Fruit fly (Drosophila melanogaster) whole organism, embryonic: ENCODE measurements around the gene Atx-1.

Experiments
- ATbp ChIP-seq: fragments of 200-800 bp; sonication (Bioruptor generic); optimal IDR thresholded peaks from 2 replicates; lab custom pipeline; 2017; ENCODE audit warnings: missing biosample characterization, mild to moderate bottlenecking, missing genetic modification characterization, missing genetic modification reagents
- Antp ChIP-seq: fragments of 200-800 bp; sonication (Bioruptor generic); optimal IDR thresholded peaks from 3 replicates; lab custom pipeline; 2016; ENCODE audit warnings: missing biosample characterization, missing genetic modification characterization
- Asciz ChIP-seq: fragments of 200-800 bp; sonication (Bioruptor generic); optimal IDR thresholded peaks from 2 replicates; lab custom pipeline; 2017; ENCODE audit warnings: missing biosample characterization, mild to moderate bottlenecking, missing genetic modification characterization, missing genetic modification reagents
- CG10147 ChIP-seq: fragments of 200-800 bp; sonication (Bioruptor generic); optimal IDR thresholded peaks from 2 replicates; lab custom pipeline; 2019; ENCODE audit warnings: missing biosample characterization, mild to moderate bottlenecking, missing genetic modification characterization, moderate library complexity
- CG10274 ChIP-seq: fragments of 200-800 bp; sonication (Bioruptor generic); optimal IDR thresholded peaks from 3 replicates; lab custom pipeline; 2017; ENCODE audit warnings: missing biosample characterization, mild to moderate bottlenecking, missing genetic modification characterization
- CG11247 ChIP-seq: fragments of 200-800 bp; sonication (Bioruptor generic); IDR thresholded peaks from 2 replicates; pipeline ENCODE4 v1.3.6; 2022; ENCODE audit warnings: missing biosample characterization, missing genetic modification characterization
- CG13424 ChIP-seq: fragments of 200-800 bp; sonication (Bioruptor generic); optimal IDR thresholded peaks from 2 replicates; lab custom pipeline; 2019; ENCODE audit warnings: missing biosample characterization, mild to moderate bottlenecking, missing genetic modification characterization, moderate library complexity
- CG14710 ChIP-seq: fragments of 200-800 bp; sonication (Bioruptor generic); optimal IDR thresholded peaks from 3 replicates; lab custom pipeline; 2019; ENCODE audit warnings: missing biosample characterization, mild to moderate bottlenecking, missing genetic modification characterization, moderate library complexity
- CG15696 ChIP-seq: fragments of 200-800 bp; sonication (Bioruptor generic); optimal IDR thresholded peaks from 2 replicates; lab custom pipeline; 2019; ENCODE audit warnings: missing biosample characterization, mild to moderate bottlenecking, missing genetic modification characterization, moderate library complexity
- CG1603 ChIP-seq: fragments of 200-800 bp; sonication (Bioruptor generic); optimal IDR thresholded peaks from 2 replicates; lab custom pipeline; 2019; ENCODE audit warnings: missing biosample characterization, mild to moderate bottlenecking, missing genetic modification characterization, moderate library complexity
- CG17385 ChIP-seq: fragments of 200-800 bp; sonication (Bioruptor generic); optimal IDR thresholded peaks from 3 replicates; lab custom pipeline; 2018; ENCODE audit warnings: missing biosample characterization, mild to moderate bottlenecking, missing genetic modification characterization
- CG18011 ChIP-seq: fragments of 200-800 bp; sonication (Bioruptor generic); optimal IDR thresholded peaks from 2 replicates; lab custom pipeline; 2017; ENCODE audit warnings: missing biosample characterization, missing genetic modification characterization, mild to moderate bottlenecking, moderate library complexity, missing genotype
- CG2129 ChIP-seq: fragments of 200-800 bp; sonication (Bioruptor generic); IDR thresholded peaks from 2 replicates; pipeline ENCODE4 v1.3.6; 2022; ENCODE audit warnings: missing biosample characterization, missing genetic modification characterization; ENCODE audit not compliant: partially characterized antibody
- CG30020 ChIP-seq: fragments of 200-800 bp; optimal IDR thresholded peaks from 2 replicates; lab custom pipeline; 2019; ENCODE audit warnings: missing biosample characterization, mild to moderate bottlenecking, missing genetic modification characterization, moderate library complexity
- CG33213 ChIP-seq: fragments of 200-800 bp; sonication (Bioruptor generic); optimal IDR thresholded peaks from 3 replicates; lab custom pipeline; 2016; ENCODE audit warnings: missing biosample characterization, missing genetic modification characterization
- CG6765 ChIP-seq: fragments of 200-800 bp; sonication (Bioruptor generic); optimal IDR thresholded peaks from 3 replicates; lab custom pipeline; 2017; ENCODE audit warnings: missing biosample characterization, mild to moderate bottlenecking, missing genetic modification characterization
- CG7372 ChIP-seq: fragments of 200-800 bp; sonication (Bioruptor generic); IDR thresholded peaks from 2 replicates; pipeline ENCODE4 v1.3.6; 2022; ENCODE audit warnings: missing biosample characterization, missing genetic modification characterization
- CG9817 ChIP-seq: fragments of 200-800 bp; sonication (Bioruptor generic); optimal IDR thresholded peaks from 2 replicates; lab custom pipeline; 2018; ENCODE audit warnings: missing biosample characterization, mild to moderate bottlenecking, missing genetic modification characterization, moderate library complexity
- CG9932 ChIP-seq: fragments of 200-800 bp; sonication (Bioruptor generic); IDR thresholded peaks from 2 replicates; pipeline ENCODE4 v1.3.6; 2022; ENCODE audit warnings: missing biosample characterization, missing genetic modification characterization
- D19A ChIP-seq: fragments of 200-800 bp; optimal IDR thresholded peaks from 3 replicates; lab custom pipeline; 2019; ENCODE audit warnings: missing biosample characterization, mild to moderate bottlenecking, missing genetic modification characterization, moderate library complexity
- Dip2 ChIP-seq: fragments of 200-800 bp; sonication (Bioruptor generic); IDR thresholded peaks from 2 replicates; pipeline ENCODE4 v1.3.6; 2022; ENCODE audit warnings: missing biosample characterization, missing genetic modification characterization
- Dip3 ChIP-seq: fragments of 200-800 bp; sonication (Bioruptor generic); optimal IDR thresholded peaks from 3 replicates; lab custom pipeline; 2016; ENCODE audit warnings: missing biosample characterization, missing genetic modification characterization
- Dp ChIP-seq: fragments of 200-800 bp; sonication (Bioruptor generic); optimal IDR thresholded peaks from 2 replicates; lab custom pipeline; 2018; ENCODE audit warnings: missing biosample characterization, mild to moderate bottlenecking, missing genetic modification characterization, moderate library complexity
- HLH4C ChIP-seq: fragments of 200-800 bp; sonication (Bioruptor generic); IDR thresholded peaks from 3 replicates; pipeline ENCODE4 v1.3.6; 2022; ENCODE audit warnings: missing biosample characterization, missing genetic modification characterization; ENCODE audit not compliant: partially characterized antibody
- HLH54F ChIP-seq: fragments of 200-800 bp; sonication (Bioruptor generic); optimal IDR thresholded peaks from 3 replicates; lab custom pipeline; 2016; ENCODE audit warnings: missing biosample characterization, missing genetic modification characterization
- Hmr ChIP-seq: fragments of 200-800 bp; sonication (Bioruptor generic); optimal IDR thresholded peaks from 3 replicates; lab custom pipeline; 2017; ENCODE audit warnings: mild to moderate bottlenecking, missing biosample characterization, missing genetic modification reagents, missing genetic modification characterization
- Med ChIP-seq: fragments of 200-800 bp; sonication (Bioruptor generic); peaks from one replicate; lab custom pipeline; 2016; ENCODE audit warnings: missing biosample characterization, missing genetic modification characterization, mild to moderate bottlenecking, inconsistent platforms, moderate library complexity
- NFAT ChIP-seq: fragments of 200-800 bp; sonication (Bioruptor generic); IDR thresholded peaks from 2 replicates; pipeline ENCODE4 v1.3.6; 2022; ENCODE audit warnings: missing biosample characterization, missing genetic modification characterization
- Pdp1 ChIP-seq, 2 experiments: fragments of 200-800 bp; sonication (Bioruptor generic); optimal IDR thresholded peaks; 3 replicates each; lab custom pipeline; 2016; ENCODE audit warnings: missing biosample characterization in 2 of 2, missing genetic modification characterization in 2 of 2, mild to moderate bottlenecking in 1 of 2, moderate library complexity in 1 of 2
- chn ChIP-seq: fragments of 200-800 bp; sonication (Bioruptor generic); optimal IDR thresholded peaks from 2 replicates; lab custom pipeline; 2016; ENCODE audit warnings: missing biosample characterization, missing genetic modification characterization
- ci ChIP-seq: fragments of 200-800 bp; sonication (Bioruptor generic); IDR thresholded peaks from 3 replicates; pipeline ENCODE4 v1.3.6; 2022; ENCODE audit warnings: missing biosample characterization, missing genetic modification characterization
- crol ChIP-seq: fragments of 200-800 bp; sonication (Bioruptor generic); IDR thresholded peaks from 2 replicates; pipeline ENCODE4 v1.3.6; 2022; ENCODE audit warnings: missing biosample characterization, missing genetic modification characterization
- dan ChIP-seq: fragments of 200-800 bp; sonication (Bioruptor generic); IDR thresholded peaks from 2 replicates; pipeline ENCODE4 v1.3.6; 2022; ENCODE audit warnings: missing biosample characterization, missing genetic modification characterization
- fd102C ChIP-seq: fragments of 200-800 bp; sonication (Bioruptor generic); optimal IDR thresholded peaks from 2 replicates; lab custom pipeline; 2018; ENCODE audit warnings: missing biosample characterization, mild to moderate bottlenecking, missing genetic modification characterization, moderate library complexity
- grau ChIP-seq: fragments of 200-800 bp; optimal IDR thresholded peaks from 3 replicates; lab custom pipeline; 2019; ENCODE audit warnings: missing biosample characterization, mild to moderate bottlenecking, missing genetic modification characterization, moderate library complexity
- gsb ChIP-seq: fragments of 200-800 bp; sonication (Bioruptor generic); IDR thresholded peaks from 2 replicates; pipeline ENCODE4 v1.3.6; 2022; ENCODE audit warnings: missing biosample characterization, missing genetic modification characterization
- hkb ChIP-seq, 2 experiments: fragments of 200-800 bp in 1 of 2; fragments of >200 bp in 1 of 2; sonication (Bioruptor generic) in 1 of 2; IDR thresholded peaks in 1 of 2; optimal IDR thresholded peaks in 1 of 2; 2 replicates each; pipeline versions ENCODE4 v1.3.6 to Lab custom; 2017 to 2022; ENCODE audit warnings: missing biosample characterization in 1 of 2, missing genetic modification characterization in 1 of 2
- mirr ChIP-seq: fragments of 200-800 bp; sonication (Bioruptor generic); optimal IDR thresholded peaks from 3 replicates; lab custom pipeline; 2018; ENCODE audit warnings: missing biosample characterization, mild to moderate bottlenecking, missing genetic modification characterization
- nom ChIP-seq: fragments of 200-800 bp; sonication (Bioruptor generic); optimal IDR thresholded peaks from 2 replicates; lab custom pipeline; 2017; ENCODE audit warnings: missing biosample characterization, missing genetic modification characterization, mild to moderate bottlenecking, moderate library complexity, missing genetic modification reagents
- oc ChIP-seq: fragments of 200-800 bp; sonication (Bioruptor generic); optimal IDR thresholded peaks from 2 replicates; lab custom pipeline; 2018; ENCODE audit warnings: missing biosample characterization, mild to moderate bottlenecking, missing genetic modification characterization, moderate library complexity
- peb ChIP-seq: fragments of 200-800 bp; sonication (Bioruptor generic); IDR thresholded peaks from 2 replicates; pipeline ENCODE4 v1.3.6; 2022; ENCODE audit warnings: missing biosample characterization, missing genetic modification characterization
- run ChIP-seq: fragments of 200-800 bp; sonication (Bioruptor generic); optimal IDR thresholded peaks from 3 replicates; lab custom pipeline; 2018; ENCODE audit warnings: missing biosample characterization, mild to moderate bottlenecking, missing genetic modification characterization
- slp2 ChIP-seq: fragments of 200-800 bp; sonication (Bioruptor generic); optimal IDR thresholded peaks from 2 replicates; lab custom pipeline; 2016; ENCODE audit warnings: missing biosample characterization, missing genetic modification characterization
- stc ChIP-seq: fragments of 200-800 bp; sonication (Bioruptor generic); IDR thresholded peaks from 2 replicates; pipeline ENCODE4 v1.3.6; 2022; ENCODE audit warnings: missing biosample characterization, missing genetic modification characterization
- trh ChIP-seq: fragments of 200-800 bp; sonication (Bioruptor generic); optimal IDR thresholded peaks from 2 replicates; lab custom pipeline; 2016; ENCODE audit warnings: missing biosample characterization, missing genetic modification characterization
- unpg ChIP-seq: fragments of 200-800 bp; sonication (Bioruptor generic); optimal IDR thresholded peaks from 3 replicates; lab custom pipeline; 2018; ENCODE audit warnings: missing biosample characterization, mild to moderate bottlenecking, missing genetic modification characterization, moderate library complexity
- yki ChIP-seq: fragments of >200 bp; optimal IDR thresholded peaks from 3 replicates; lab custom pipeline; 2018
- z ChIP-seq: fragments of 200-800 bp; sonication (Bioruptor generic); IDR thresholded peaks from 3 replicates; pipeline ENCODE4 v1.3.6; 2022; ENCODE audit warnings: missing biosample characterization, missing genetic modification characterization

Gene Atx-1

dm6 chrX:6804485-6805295, 18.3 kb upstream of the Atx-1 start (continued):
- TF ChIP-seq CG7372 (GFP tag; lab: Robert Waterston, UW) (peak; percentile 79), CG1603 (peak; percentile 91), slp2 (GFP tag; lab: Kevin White, UChicago) (peak; percentile 53), CG13424 (tag; lab: Kevin White, UChicago) (peak; percentile 70), crol (GFP tag; lab: Robert Waterston, UW) (peak; percentile 47; the same call in 1 of the 2 replicates), fd102C (peak; percentile 51), CG9932 (peak; percentile 89), trh (no peak), CG10274 (GFP tag; lab: Kevin White, UChicago) (peak; percentile 20), CG11247 (GFP tag; lab: Robert Waterston, UW) (peak; percentile 80), oc (tag; lab: Kevin White, UChicago) (peak; percentile 89), Dip2 (GFP tag; lab: Robert Waterston, UW) (no peak), Pdp1 (GFP tag; optimal IDR thresholded peaks at IDR 0.05; lab: Kevin White, UChicago) (peak in 1 of 2 experiments; percentile 62), z (GFP tag; lab: Robert Waterston, UW) (no peak), gsb (GFP tag; lab: Robert Waterston, UW) (peak; percentile 46; the same call in 1 of the 2 replicates), yki (peak; percentile 34), dan (peak; percentile 42; the same call in 1 of the 2 replicates), HLH4C (GFP tag; lab: Robert Waterston, UW) (no peak), run (peak; percentile 33), Dip3 (peak; percentile 82), stc (GFP tag; lab: Robert Waterston, UW) (peak; percentile 91), Antp (GFP tag; lab: Kevin White, UChicago) (peak; percentile 55), CG18011 (peak; percentile 20), NFAT (peak; percentile 84), nom (GFP tag; lab: Kevin White, UChicago) (peak; percentile 36), CG17385 (GFP tag; lab: Kevin White, UChicago) (peak; percentile 52), ATbp (GFP tag; lab: Kevin White, UChicago) (peak; percentile 80), CG15696 (peak; percentile 48), hkb (optimal IDR thresholded peaks at IDR 0.05; lab: Kevin White, UChicago) (no peak), hkb (GFP tag; IDR thresholded peaks at IDR 0.05; lab: Robert Waterston, UW) (peak; percentile 91), D19A (tag; lab: Kevin White, UChicago) (peak; percentile 78), Hmr (GFP tag; lab: Kevin White, UChicago) (no peak), mirr (GFP tag; lab: Kevin White, UChicago) (no peak), Dp (no peak), chn (GFP tag; lab: Kevin White, UChicago) (peak; percentile 84), CG30020 (tag; lab: Kevin White, UChicago) (no peak), grau (tag; lab: Kevin White, UChicago) (peak; percentile 98), CG33213 (GFP tag; lab: Kevin White, UChicago) (peak; percentile 56), Asciz (GFP tag; lab: Kevin White, UChicago) (peak; percentile 55), peb (peak; percentile 56; the same call in 1 of the 2 replicates), CG14710 (tag; lab: Kevin White, UChicago) (peak; percentile 44), CG10147 (GFP tag; lab: Kevin White, UChicago) (peak; percentile 49), CG2129 (GFP tag; lab: Robert Waterston, UW) (no peak), Med (peak; percentile 96), unpg (no peak), HLH54F (GFP tag; lab: Kevin White, UChicago) (peak; percentile 70), ci (GFP tag; lab: Robert Waterston, UW) (peak; percentile 97), CG6765 (no peak), CG9817 (tag; lab: Kevin White, UChicago) (peak; percentile 58)
